Worm (Caenorhabditis elegans): Measurements from ENCODE around the gene algn-3.

Gene algn-3

ce11 chrII:14132733-14133132 lies at the start of gene algn-3:
TSS of gene algn-3 (minus strand) at chrII:14132833.
- TF ChIP-seq akir-1 (GFP tag; optimal IDR thresholded peaks at IDR 0.05) (no peak), pbrm-1 (GFP tag; IDR thresholded peaks at IDR 0.05) (no peak), nhr-90 (tag; optimal IDR thresholded peaks at IDR 0.05) (no peak), snpc-1.3 (tag; optimal IDR thresholded peaks at IDR 0.05; ENCODE audit: insufficient read depth) (no peak), Y95B8A.8 (GFP tag; IDR thresholded peaks at IDR 0.05) (no peak), egl-18 (GFP tag; IDR thresholded peaks at IDR 0.05) (no peak), ama-1 (optimal IDR thresholded peaks at IDR 0.05) (no peak), ama-1 (GFP tag; optimal IDR thresholded peaks at IDR 0.05) (no peak), B0035.1 (tag; optimal IDR thresholded peaks at IDR 0.05) (no peak), rcor-1 (GFP tag; IDR thresholded peaks at IDR 0.05) (no peak), dpl-1 (GFP tag; optimal IDR thresholded peaks at IDR 0.05) (no peak), ztf-26 (tag; optimal IDR thresholded peaks at IDR 0.05) (no peak), ztf-28 (GFP tag; IDR thresholded peaks at IDR 0.05) (no peak), snpc-4 (GFP tag; optimal IDR thresholded peaks at IDR 0.05) (no peak), snpc-4 (tag; optimal IDR thresholded peaks at IDR 0.05) (no peak), lin-54 (GFP tag; optimal IDR thresholded peaks at IDR 0.05) (no peak), Y53F4B.3 (GFP tag; IDR thresholded peaks at IDR 0.05) (no peak), C17E4.6 (GFP tag; IDR thresholded peaks at IDR 0.05) (no peak)

DNA sequence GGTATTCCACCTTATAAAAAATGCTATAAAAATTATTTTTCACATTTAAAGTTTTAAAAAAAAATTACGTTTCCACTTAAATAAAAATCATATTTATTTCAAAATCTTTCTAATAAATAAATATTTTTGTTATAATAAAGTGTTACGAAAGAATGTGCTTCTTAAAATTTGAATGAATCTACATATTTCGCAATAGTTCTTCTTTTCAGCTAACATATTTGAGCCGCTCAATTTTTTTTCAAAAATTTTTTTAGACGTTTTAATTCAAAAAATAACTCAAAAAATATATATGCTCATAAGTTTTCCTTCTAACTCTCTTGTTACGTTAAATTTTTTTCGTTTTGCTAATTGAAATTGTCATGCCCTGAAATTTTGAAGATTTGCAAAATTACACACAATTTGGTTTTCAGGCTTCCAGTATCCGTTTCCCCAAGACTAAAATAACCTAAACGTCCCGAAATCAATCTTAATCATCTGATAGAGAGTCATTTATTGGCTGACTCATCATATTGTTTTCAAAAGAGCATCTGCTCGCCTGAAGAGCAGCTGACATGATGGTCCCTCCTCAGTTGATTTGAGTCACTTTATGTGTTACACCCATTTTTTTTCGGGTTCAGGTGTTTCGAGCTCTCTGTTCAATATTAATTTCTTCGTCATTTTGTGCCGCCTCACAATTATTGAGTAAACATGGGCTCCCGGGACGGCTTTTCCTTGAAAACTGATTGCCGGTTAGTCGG lies 45.8 kb upstream of the algn-3 start, which contains the start of gene efhd-1:
Gene efhd-1 (plus strand): TSS at position 582 of the 737 bp plus-strand sequence.
- TF ChIP-seq tlf-1 (GFP tag; optimal IDR thresholded peaks at IDR 0.05) (no peak), cebp-1 (GFP tag; IDR thresholded peaks at IDR 0.05) (no peak), cebp-1 (tag; optimal IDR thresholded peaks at IDR 0.05) (peak; percentile 91), Y79H2A.3 (GFP tag; conservative IDR thresholded peaks at IDR 0.05) (no peak), ceh-91 (GFP tag; IDR thresholded peaks at IDR 0.05) (no peak)

DNA sequence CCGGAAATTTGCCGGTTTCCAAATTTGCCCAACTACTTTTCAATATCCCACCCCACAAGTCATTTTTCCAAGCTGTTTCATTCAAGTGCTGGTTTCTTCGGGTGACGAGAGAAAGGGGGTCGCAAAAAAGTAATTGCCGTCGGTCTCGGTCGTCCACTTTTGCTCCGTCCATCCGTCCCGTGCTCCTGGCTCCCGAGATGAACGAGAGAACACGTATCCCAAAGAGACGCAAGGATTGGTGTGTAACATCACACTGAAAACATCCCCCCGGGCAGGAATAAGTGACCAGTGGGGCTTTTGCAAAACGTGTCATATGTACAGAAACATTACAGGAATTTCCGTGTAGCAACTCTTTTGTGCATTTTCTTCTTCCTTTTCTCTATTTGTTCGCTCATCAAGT lies 44.0 kb upstream of the algn-3 start:
- TF ChIP-seq zfh-2 (GFP tag; conservative IDR thresholded peaks at IDR 0.05) = peak; percentile 50; the same call in 1 of the 2 replicates
- no peak for TF ChIP-seq madf-10 (tag; optimal IDR thresholded peaks at IDR 0.05)

ce11 chrII:14175099-14175498 lies 42.5 kb upstream of the algn-3 start, which contains the start of gene Y48B6A.5:
TSS of gene Y48B6A.5 (minus strand) at chrII:14175199.
- TF ChIP-seq ztf-28 (GFP tag; IDR thresholded peaks at IDR 0.05) (no peak), chd-7 (tag; optimal IDR thresholded peaks at IDR 0.05) (no peak), T26A5.8 (tag; optimal IDR thresholded peaks at IDR 0.05) (no peak), akir-1 (GFP tag; optimal IDR thresholded peaks at IDR 0.05) (no peak), let-526 (GFP tag; IDR thresholded peaks at IDR 0.05) (no peak), dpl-1 (GFP tag; optimal IDR thresholded peaks at IDR 0.05) (no peak)

DNA sequence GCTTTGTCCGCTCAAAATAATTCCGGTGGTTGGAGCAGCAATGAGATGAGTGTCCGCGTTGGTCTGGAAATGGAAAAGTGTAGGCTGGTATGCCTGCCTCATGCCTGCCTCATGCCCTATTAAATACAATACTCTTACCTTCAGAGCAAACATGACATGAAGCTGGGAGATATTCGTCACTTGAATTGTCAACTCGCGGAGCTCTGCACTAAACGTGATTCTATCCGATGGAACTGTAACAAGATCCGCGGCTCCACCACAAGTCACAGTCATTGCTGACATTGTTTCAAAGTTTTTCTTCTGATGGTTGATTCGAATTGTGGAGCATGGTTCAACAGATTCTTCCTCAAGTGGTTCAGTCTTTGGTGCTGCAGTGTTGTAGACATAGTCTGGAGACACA lies 40.5 kb upstream of the algn-3 start:
- TF ChIP-seq Y79H2A.3 (GFP tag; conservative IDR thresholded peaks at IDR 0.05) (no peak), tbx-9 (tag; optimal IDR thresholded peaks at IDR 0.05; ENCODE audit: borderline replicate concordance) (no peak), F52B5.7 (tag; optimal IDR thresholded peaks at IDR 0.05) (no peak), dpl-1 (GFP tag; optimal IDR thresholded peaks at IDR 0.05) (no peak), mel-28 (tag; optimal IDR thresholded peaks at IDR 0.05; ENCODE audit: borderline replicate concordance) (no peak), ekl-4 (GFP tag; IDR thresholded peaks at IDR 0.05) (no peak), hmg-20 (GFP tag; IDR thresholded peaks at IDR 0.05) (no peak), cebp-1 (GFP tag; IDR thresholded peaks at IDR 0.05) (no peak), cebp-1 (tag; optimal IDR thresholded peaks at IDR 0.05) (no peak), xnd-1 (tag; optimal IDR thresholded peaks at IDR 0.05) (no peak), unc-130 (GFP tag; optimal IDR thresholded peaks at IDR 0.05) (no peak), repo-1 (tag; optimal IDR thresholded peaks at IDR 0.05) (no peak), egl-44 (GFP tag; IDR thresholded peaks at IDR 0.05) (no peak), hlh-26 (GFP tag; conservative IDR thresholded peaks at IDR 0.05) (no peak), attf-6 (GFP tag; IDR thresholded peaks at IDR 0.05) (no peak), lin-26 (GFP tag; IDR thresholded peaks at IDR 0.05) (no peak)

Measured in whole organism, young adult.